Fruit fly (Drosophila melanogaster): ENCODE measurements around the gene ppk15.

The ppk15 gene

DNA sequence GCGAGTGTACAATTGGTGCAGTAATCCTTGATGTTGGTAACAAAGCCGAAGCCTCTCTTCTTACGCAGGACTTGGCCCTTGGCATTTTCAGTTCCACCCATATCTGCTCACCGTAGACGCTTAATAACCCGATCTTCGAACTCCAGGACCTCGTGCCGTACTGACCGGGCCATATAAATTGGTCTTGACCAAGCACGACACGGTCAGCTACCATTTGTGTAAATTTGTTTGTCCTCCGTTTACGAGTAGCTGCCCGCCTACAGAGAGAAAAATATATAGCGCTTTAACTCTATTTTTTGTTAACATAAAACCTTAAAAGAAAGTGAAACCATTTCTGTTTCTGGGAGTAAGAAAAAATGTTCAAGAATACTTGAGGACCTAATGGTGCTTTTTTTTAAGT lies at the start of gene ppk15:
TSS of gene ppk15 (minus strand) at position 101 of the 400 bp plus-strand sequence.
- TF ChIP-seq CG17801 (GFP tag; optimal IDR thresholded peaks at IDR 0.05; ENCODE audit: partially characterized antibody): no peak

dm6 chr3R:26452345-26452744 lies 48.9 kb upstream of the ppk15 start, which contains the start of gene CG5447:
Gene CG5447, plus strand, starts transcription at chr3R:26452534.
- no peak for TF ChIP-seq CG17801 (GFP tag; optimal IDR thresholded peaks at IDR 0.05; ENCODE audit: partially characterized antibody)

- no peak for TF ChIP-seq CG17801 (GFP tag; optimal IDR thresholded peaks at IDR 0.05; ENCODE audit: partially characterized antibody)
Observed at dm6 chr3R:26450371-26450770, 46.9 kb upstream of the ppk15 start, which contains the start of gene Hex-t2. Gene Hex-t2, plus strand, starts transcription at chr3R:26450671.

- no peak for TF ChIP-seq CG17801 (GFP tag; optimal IDR thresholded peaks at IDR 0.05; ENCODE audit: partially characterized antibody)
Observed at dm6 chr3R:26448779-26449178, 45.3 kb upstream of the ppk15 start, which contains the start of gene Hex-t1. Gene Hex-t1, plus strand, starts transcription at chr3R:26449079.

dm6 chr3R:26443875-26444511 lies 40.5 kb upstream of the ppk15 start:
- no peak for TF ChIP-seq CG17801 (GFP tag; optimal IDR thresholded peaks at IDR 0.05; ENCODE audit: partially characterized antibody)

DNA sequence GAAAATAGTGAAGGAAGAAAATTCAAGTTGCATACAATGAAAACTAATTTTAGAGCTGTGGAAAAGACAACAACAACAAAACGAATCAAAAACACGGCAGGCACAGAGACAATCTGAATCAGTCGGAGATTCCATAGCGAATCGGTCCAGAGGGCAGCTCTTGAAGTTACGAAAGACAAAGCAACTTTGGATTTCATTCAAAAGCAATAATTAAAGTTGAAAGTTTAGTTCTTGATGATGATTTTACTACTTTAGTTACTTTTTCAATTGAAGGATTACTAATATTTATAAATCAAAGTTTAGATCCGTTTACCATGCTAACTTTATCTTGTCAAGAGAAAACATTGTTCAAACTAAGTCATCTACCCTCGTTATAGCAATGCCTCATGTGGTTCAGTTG lies 39.9 kb upstream of the ppk15 start:
- no peak for TF ChIP-seq CG17801 (GFP tag; optimal IDR thresholded peaks at IDR 0.05; ENCODE audit: partially characterized antibody)

- TF ChIP-seq CG17801 (GFP tag; optimal IDR thresholded peaks at IDR 0.05; ENCODE audit: partially characterized antibody): no peak
Observed at dm6 chr3R:26442609-26443180, 39.2 kb upstream of the ppk15 start.

DNA sequence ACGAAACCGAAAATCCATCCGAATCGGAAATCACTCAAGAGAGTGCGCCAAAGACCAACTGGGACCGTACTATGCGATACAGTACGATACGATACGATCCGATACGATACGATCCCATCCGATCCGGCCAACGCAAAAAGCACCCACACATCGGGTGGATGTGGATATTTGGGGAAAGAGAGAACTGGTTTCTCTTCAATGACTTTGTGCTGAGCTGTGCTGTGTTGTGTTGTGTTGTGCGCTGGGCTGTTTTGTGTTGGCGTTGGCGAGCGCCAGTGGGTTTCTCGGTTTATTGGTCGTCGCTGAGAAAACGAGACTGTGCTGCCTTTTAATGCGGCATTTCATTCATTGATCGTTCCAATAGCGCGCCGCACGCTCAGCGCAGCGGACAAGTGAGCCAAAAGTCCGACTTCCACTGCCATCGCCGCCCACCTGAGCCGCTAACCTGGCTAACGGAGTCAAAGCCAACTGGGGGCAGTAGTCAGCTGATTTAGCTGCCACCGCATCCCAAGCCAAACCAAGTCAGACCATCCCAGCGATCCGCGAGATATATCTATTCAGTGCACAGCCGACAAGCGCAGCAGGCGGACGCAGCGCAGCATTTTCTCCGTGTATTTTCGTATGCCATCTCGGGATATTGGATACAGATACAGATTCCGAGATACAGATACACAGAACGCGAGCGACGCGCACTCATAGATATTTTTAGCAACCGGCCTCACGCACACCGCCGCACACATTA lies 37.2 kb upstream of the ppk15 start, which contains the start of gene tx:
TSS of gene tx (plus strand) at position 324 of the 742 bp plus-strand sequence.
- no peak for TF ChIP-seq CG17801 (GFP tag; optimal IDR thresholded peaks at IDR 0.05; ENCODE audit: partially characterized antibody)

DNA sequence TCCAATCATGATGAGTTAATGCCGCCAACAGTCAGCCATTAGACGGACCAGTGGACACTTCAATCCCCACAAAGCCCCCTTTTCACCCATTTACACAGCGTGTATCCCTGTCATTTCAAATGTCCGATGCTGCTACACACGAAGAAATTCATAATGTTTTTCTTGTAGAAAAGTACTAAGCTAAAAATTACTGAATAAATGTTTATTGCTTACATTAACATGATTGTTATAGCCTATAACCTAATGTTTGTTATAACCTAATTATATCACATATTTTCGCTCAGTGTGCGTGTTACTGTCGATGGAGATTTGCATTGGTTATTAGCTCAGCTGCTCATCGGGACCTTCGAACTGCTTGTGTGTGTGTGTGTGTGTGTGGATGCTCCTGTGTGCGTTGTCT lies 33.1 kb upstream of the ppk15 start:
- TF ChIP-seq CG17801 (GFP tag; optimal IDR thresholded peaks at IDR 0.05; ENCODE audit: partially characterized antibody): no peak

dm6 chr3R:26436001-26436400 lies 32.5 kb upstream of the ppk15 start:
- TF ChIP-seq CG17801 (GFP tag; optimal IDR thresholded peaks at IDR 0.05; ENCODE audit: partially characterized antibody): no peak

- TF ChIP-seq CG17801 (GFP tag; optimal IDR thresholded peaks at IDR 0.05; ENCODE audit: partially characterized antibody): no peak
Observed at dm6 chr3R:26433743-26434142, 30.3 kb upstream of the ppk15 start.

DNA sequence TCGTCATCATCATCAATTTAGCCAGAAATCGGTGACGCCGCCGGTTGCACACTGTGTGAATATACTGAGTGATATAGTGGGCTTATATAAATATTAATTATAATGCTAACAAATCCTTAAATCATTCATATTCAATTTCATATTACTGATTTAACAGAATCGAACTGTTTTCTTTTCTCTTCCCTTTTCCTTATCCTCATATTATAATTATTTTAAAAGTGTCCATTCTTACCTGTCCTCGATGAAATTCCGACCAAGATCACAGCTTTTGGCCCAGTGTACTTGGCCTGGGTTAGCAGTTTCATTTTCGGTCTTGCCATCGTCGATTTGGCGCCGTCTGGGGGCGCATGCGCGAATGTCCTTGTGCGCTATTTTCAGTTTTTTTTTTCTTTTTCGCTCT lies 29.5 kb upstream of the ppk15 start:
- TF ChIP-seq CG17801 (GFP tag; optimal IDR thresholded peaks at IDR 0.05; ENCODE audit: partially characterized antibody): no peak

dm6 chr3R:26432526-26432925 lies 29.1 kb upstream of the ppk15 start:
- no peak for TF ChIP-seq CG17801 (GFP tag; optimal IDR thresholded peaks at IDR 0.05; ENCODE audit: partially characterized antibody)

DNA sequence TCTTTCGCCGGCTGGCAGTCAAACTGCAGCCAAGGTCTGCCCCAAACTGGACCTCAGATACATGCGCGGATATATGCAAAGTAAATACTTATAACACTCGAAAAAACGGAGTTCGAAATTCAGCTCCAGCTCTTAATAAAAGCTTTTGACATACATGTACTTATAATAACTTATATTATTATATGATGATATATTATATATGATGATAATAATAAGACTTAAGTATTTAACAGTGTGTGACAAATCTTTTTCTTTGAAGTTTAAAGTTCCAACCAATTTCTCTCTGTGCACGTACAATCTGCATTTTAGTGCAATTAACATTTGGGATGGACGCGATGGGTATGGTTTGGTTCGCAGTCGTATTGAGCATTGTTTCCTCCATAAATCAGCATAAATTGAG lies 26.2 kb upstream of the ppk15 start:
- no peak for TF ChIP-seq CG17801 (GFP tag; optimal IDR thresholded peaks at IDR 0.05; ENCODE audit: partially characterized antibody)

- no peak for TF ChIP-seq CG17801 (GFP tag; optimal IDR thresholded peaks at IDR 0.05; ENCODE audit: partially characterized antibody)
Observed at dm6 chr3R:26428220-26428619, 24.8 kb upstream of the ppk15 start.

- no peak for TF ChIP-seq CG17801 (GFP tag; optimal IDR thresholded peaks at IDR 0.05; ENCODE audit: partially characterized antibody)
Observed at dm6 chr3R:26425681-26426080, 22.2 kb upstream of the ppk15 start, which contains the start of gene CG34291. Gene CG34291, minus strand, starts transcription at chr3R:26425781.

All from ovary, adult (tissue).